Fruit fly (Drosophila melanogaster): Measurements from ENCODE around the gene chm.

Gene chm

dm6 chr2L:7387813-7388558 lies 24.2 kb upstream of the chm start, which contains the start of the genes CG5149 and gudu (continued):
- TF ChIP-seq sisA (GFP tag; IDR thresholded peaks at IDR 0.05) = no peak; the same call in 1 of the 2 replicates
- TF ChIP-seq CG3726 (GFP tag; IDR thresholded peaks at IDR 0.05) = no peak
- TF ChIP-seq CG9817 (tag; optimal IDR thresholded peaks at IDR 0.05) = no peak
- no peak for TF ChIP-seq Drgx (GFP tag; IDR thresholded peaks at IDR 0.05)
- no peak for TF ChIP-seq abd-A (tag; optimal IDR thresholded peaks at IDR 0.05)
- peak; percentile 47 for TF ChIP-seq CHES-1-like (GFP tag; optimal IDR thresholded peaks at IDR 0.05)
- TF ChIP-seq CG18619 (GFP tag; optimal IDR thresholded peaks at IDR 0.05) = no peak
- no peak for TF ChIP-seq Ptx1 (GFP tag; IDR thresholded peaks at IDR 0.05)
- no peak for TF ChIP-seq CG8388 (GFP tag; optimal IDR thresholded peaks at IDR 0.05)
- TF ChIP-seq MBD-R2 (GFP tag; IDR thresholded peaks at IDR 0.05) = peak; percentile 84
- no peak for TF ChIP-seq CG10431 (GFP tag; optimal IDR thresholded peaks at IDR 0.05)
- no peak for TF ChIP-seq lola (GFP tag; optimal IDR thresholded peaks at IDR 0.05)
- peak; percentile 96 for TF ChIP-seq CG6791 (GFP tag; IDR thresholded peaks at IDR 0.05; ENCODE audit: partially characterized antibody)
- no peak for TF ChIP-seq crc (GFP tag; optimal IDR thresholded peaks at IDR 0.05)
- TF ChIP-seq Kr (GFP tag; optimal IDR thresholded peaks at IDR 0.05) = no peak
- no peak for TF ChIP-seq CG10462 (GFP tag; optimal IDR thresholded peaks at IDR 0.05)
- peak; percentile 61 for TF ChIP-seq Rfx (GFP tag; IDR thresholded peaks at IDR 0.05)
- no peak for TF ChIP-seq B-H1 (GFP tag; IDR thresholded peaks at IDR 0.05)
- no peak for TF ChIP-seq Tbp (GFP tag; optimal IDR thresholded peaks at IDR 0.05)
- peak; percentile 49 for TF ChIP-seq CrebB (tag; optimal IDR thresholded peaks at IDR 0.05)
- TF ChIP-seq HLHmδ (GFP tag; optimal IDR thresholded peaks at IDR 0.05) = no peak
- peak; percentile 36 for TF ChIP-seq CG3163 (GFP tag; optimal IDR thresholded peaks at IDR 0.05)
- TF ChIP-seq CG30020 (tag; optimal IDR thresholded peaks at IDR 0.05) = no peak
- no peak for TF ChIP-seq org-1 (GFP tag; optimal IDR thresholded peaks at IDR 0.05)
- no peak for TF ChIP-seq D19A (tag; optimal IDR thresholded peaks at IDR 0.05)
- peak; percentile 83 for TF ChIP-seq CG34224 (GFP tag; IDR thresholded peaks at IDR 0.05; ENCODE audit: partially characterized antibody)
- peak in 1 of 3 experiments; percentile 12 for TF ChIP-seq Stat92E (GFP tag; optimal IDR thresholded peaks at IDR 0.05)
- TF ChIP-seq Xbp1 (GFP tag; optimal IDR thresholded peaks at IDR 0.05) = no peak
- TF ChIP-seq CG18262 (tag; optimal IDR thresholded peaks at IDR 0.05) = peak; percentile 31
- no peak for TF ChIP-seq CG14014 (GFP tag; IDR thresholded peaks at IDR 0.05)
- TF ChIP-seq D19B (GFP tag; optimal IDR thresholded peaks at IDR 0.05) = no peak
- TF ChIP-seq CG10274 (GFP tag; optimal IDR thresholded peaks at IDR 0.05) = no peak
- peak; percentile 51 for TF ChIP-seq Ets97D (GFP tag; optimal IDR thresholded peaks at IDR 0.05)
- no peak for TF ChIP-seq CG2678 (tag; optimal IDR thresholded peaks at IDR 0.05)
- no peak for TF ChIP-seq disco-r (GFP tag; optimal IDR thresholded peaks at IDR 0.05)
- TF ChIP-seq CG3407 (GFP tag; optimal IDR thresholded peaks at IDR 0.05) = no peak
- TF ChIP-seq CG8478 (optimal IDR thresholded peaks at IDR 0.05) = no peak
- TF ChIP-seq CG11695 (GFP tag; IDR thresholded peaks at IDR 0.05) = no peak
- no peak for TF ChIP-seq tap (tag; optimal IDR thresholded peaks at IDR 0.05)
- TF ChIP-seq so (GFP tag; IDR thresholded peaks at IDR 0.05) = no peak
- no peak for TF ChIP-seq CG9727 (GFP tag; optimal IDR thresholded peaks at IDR 0.05)
- TF ChIP-seq CG10147 (GFP tag; optimal IDR thresholded peaks at IDR 0.05) = no peak
- TF ChIP-seq ap (GFP tag; IDR thresholded peaks at IDR 0.05) = no peak
- no peak for TF ChIP-seq al (GFP tag; IDR thresholded peaks at IDR 0.05)
- TF ChIP-seq sc (optimal IDR thresholded peaks at IDR 0.05) = no peak
- no peak for TF ChIP-seq sc (GFP tag; optimal IDR thresholded peaks at IDR 0.05)
- no peak for TF ChIP-seq corto (GFP tag; optimal IDR thresholded peaks at IDR 0.05)
- no peak for TF ChIP-seq CG13424 (tag; optimal IDR thresholded peaks at IDR 0.05)
- TF ChIP-seq her (GFP tag; optimal IDR thresholded peaks at IDR 0.05) = peak; percentile 2
- no peak for TF ChIP-seq CG30431 (GFP tag; optimal IDR thresholded peaks at IDR 0.05)
- TF ChIP-seq emc (GFP tag; optimal IDR thresholded peaks at IDR 0.05) = no peak

Measured in whole organism, embryonic.